Worm (Caenorhabditis elegans) whole organism, L3 larva: ENCODE measurements around the gene irld-2.

ENCODE experiments used
- R02D3.7 ChIP-seq: fragments of 150-350 bp; optimal IDR thresholded peaks from 2 replicates; lab custom pipeline; 2014; ENCODE audit warnings: missing biosample characterization, missing genetic modification characterization
- aly-2 ChIP-seq: fragments of 150-350 bp; optimal IDR thresholded peaks from 2 replicates; lab custom pipeline; 2014; ENCODE audit warnings: missing biosample characterization, missing genetic modification characterization
- ama-1 ChIP-seq: fragments of 150-350 bp; optimal IDR thresholded peaks from 2 replicates; lab custom pipeline; 2018
- ceh-16 ChIP-seq: sonication (generic microtip); optimal IDR thresholded peaks from 2 replicates; lab custom pipeline; 2017; ENCODE audit warnings: missing biosample characterization, missing genetic modification characterization
- ceh-82 ChIP-seq: fragments of 150-350 bp; optimal IDR thresholded peaks from 2 replicates; lab custom pipeline; 2014; ENCODE audit warnings: missing biosample characterization, missing genetic modification characterization
- daf-12 ChIP-seq: fragments of 150-350 bp; optimal IDR thresholded peaks from 2 replicates; lab custom pipeline; 2014; ENCODE audit warnings: missing biosample characterization, missing genetic modification reagents, missing genetic modification characterization
- egl-5 ChIP-seq: fragments of 150-350 bp; optimal IDR thresholded peaks from 2 replicates; lab custom pipeline; 2017; ENCODE audit warnings: missing biosample characterization, missing genetic modification reagents, missing genetic modification characterization, inconsistent platforms
- elt-2 ChIP-seq: sonication (generic microtip); optimal IDR thresholded peaks from 2 replicates; lab custom pipeline; 2016; ENCODE audit warnings: missing genetic modification reagents, mild to moderate bottlenecking, missing genetic modification characterization, missing compliant biosample characterization
- elt-3 ChIP-seq, 3 experiments: fragments of 150-350 bp in 1 of 3; sonication (generic microtip) in 2 of 3; optimal IDR thresholded peaks; 2 replicates in 2 of 3; 4 replicates in 1 of 3; lab custom pipeline; 2014 to 2017; ENCODE audit warnings: missing biosample characterization in 3 of 3, missing genetic modification characterization in 3 of 3
- eor-1 ChIP-seq, 2 experiments: fragments of 150-350 bp; optimal IDR thresholded peaks; 2 replicates each; lab custom pipeline; 2014 to 2018; ENCODE audit warnings: missing biosample characterization in 2 of 2, missing genetic modification characterization in 2 of 2
- fkh-10 ChIP-seq: sonication (generic microtip); optimal IDR thresholded peaks from 2 replicates; lab custom pipeline; 2017; ENCODE audit warnings: missing biosample characterization, missing genetic modification reagents, missing genetic modification characterization
- fos-1 ChIP-seq: fragments of 150-350 bp; optimal IDR thresholded peaks from 2 replicates; lab custom pipeline; 2014; ENCODE audit warnings: missing biosample characterization, missing genetic modification characterization
- jun-1 ChIP-seq: fragments of 150-350 bp; optimal IDR thresholded peaks from 2 replicates; lab custom pipeline; 2014; ENCODE audit warnings: missing biosample characterization, missing genetic modification reagents, missing genetic modification characterization
- lin-15B ChIP-seq: fragments of 150-350 bp; optimal IDR thresholded peaks from 2 replicates; lab custom pipeline; 2014; ENCODE audit warnings: missing biosample characterization, missing genetic modification characterization
- lin-39 ChIP-seq: fragments of 150-350 bp; optimal IDR thresholded peaks from 2 replicates; lab custom pipeline; 2018; ENCODE audit warnings: missing biosample characterization, missing genetic modification reagents, missing genetic modification characterization
- lsy-12 ChIP-seq: sonication (generic microtip); optimal IDR thresholded peaks from 2 replicates; lab custom pipeline; 2016; ENCODE audit warnings: mild to moderate bottlenecking, missing genetic modification characterization, missing compliant biosample characterization
- mdl-1 ChIP-seq: fragments of 150-350 bp; optimal IDR thresholded peaks from 2 replicates; lab custom pipeline; 2014; ENCODE audit warnings: missing biosample characterization, missing genetic modification characterization
- nfya-1 ChIP-seq: sonication (generic microtip); optimal IDR thresholded peaks from 2 replicates; lab custom pipeline; 2017; ENCODE audit warnings: missing genetic modification characterization, mild to moderate bottlenecking, missing compliant biosample characterization, antibody characterized with exemption, moderate library complexity; ENCODE audit not compliant: insufficient read depth
- nhr-12 ChIP-seq: fragments of 150-350 bp; optimal IDR thresholded peaks from 2 replicates; lab custom pipeline; 2014; ENCODE audit warnings: missing biosample characterization, missing genetic modification characterization
- nhr-23 ChIP-seq: fragments of 150-350 bp; optimal IDR thresholded peaks from 2 replicates; lab custom pipeline; 2014; ENCODE audit warnings: missing biosample characterization, missing genetic modification reagents, missing genetic modification characterization
- nhr-237 ChIP-seq: fragments of 150-350 bp; optimal IDR thresholded peaks from 2 replicates; lab custom pipeline; 2014; ENCODE audit warnings: missing biosample characterization, missing genetic modification characterization
- nhr-25 ChIP-seq: sonication (generic microtip); optimal IDR thresholded peaks from 2 replicates; lab custom pipeline; 2017; ENCODE audit warnings: missing biosample characterization, missing genetic modification characterization
- nhr-28 ChIP-seq: fragments of 150-350 bp; optimal IDR thresholded peaks from 2 replicates; lab custom pipeline; 2014; ENCODE audit warnings: missing biosample characterization, missing genetic modification characterization
- nhr-43 ChIP-seq: sonication (generic microtip); optimal IDR thresholded peaks from 2 replicates; lab custom pipeline; 2016; ENCODE audit warnings: mild to moderate bottlenecking, missing genetic modification characterization, missing compliant biosample characterization; ENCODE audit not compliant: poor library complexity, severe bottlenecking
- nhr-67 ChIP-seq: fragments of 150-350 bp; optimal IDR thresholded peaks from 2 replicates; lab custom pipeline; 2014; ENCODE audit warnings: missing biosample characterization, missing genetic modification characterization
- nhr-76 ChIP-seq: fragments of 150-350 bp; sonication (generic microtip); optimal IDR thresholded peaks from 5 replicates; lab custom pipeline; 2014; ENCODE audit warnings: missing biosample characterization, missing genetic modification characterization
- nhr-77 ChIP-seq: fragments of 150-350 bp; optimal IDR thresholded peaks from 2 replicates; lab custom pipeline; 2014; ENCODE audit warnings: missing biosample characterization, missing genetic modification characterization
- pha-4 ChIP-seq: fragments of 150-350 bp; optimal IDR thresholded peaks from 2 replicates; lab custom pipeline; 2014; ENCODE audit warnings: missing biosample characterization, missing genetic modification reagents, missing genetic modification characterization
- pqm-1 ChIP-seq: fragments of 150-350 bp; optimal IDR thresholded peaks from 2 replicates; lab custom pipeline; 2017; ENCODE audit warnings: missing biosample characterization, missing genetic modification characterization, inconsistent platforms
- sea-2 ChIP-seq: fragments of 150-350 bp; sonication (generic microtip); optimal IDR thresholded peaks from 4 replicates; lab custom pipeline; 2014; ENCODE audit warnings: missing biosample characterization, missing genetic modification reagents, missing genetic modification characterization
- skn-1 ChIP-seq: fragments of 150-350 bp; optimal IDR thresholded peaks from 2 replicates; lab custom pipeline; 2014; ENCODE audit warnings: missing biosample characterization, missing genetic modification characterization
- snpc-4 ChIP-seq: fragments of 150-350 bp; optimal IDR thresholded peaks from 2 replicates; lab custom pipeline; 2014; ENCODE audit warnings: missing biosample characterization, missing genetic modification characterization
- tbx-2 ChIP-seq: sonication (generic microtip); optimal IDR thresholded peaks from 2 replicates; lab custom pipeline; 2016; ENCODE audit warnings: mild to moderate bottlenecking, missing genetic modification characterization, missing compliant biosample characterization
- unc-39 ChIP-seq: sonication (generic microtip); optimal IDR thresholded peaks from 4 replicates; lab custom pipeline; 2017; ENCODE audit warnings: missing biosample characterization, missing genetic modification characterization
- unc-62 ChIP-seq: fragments of 150-350 bp; sonication (generic microtip); optimal IDR thresholded peaks from 4 replicates; lab custom pipeline; 2014; ENCODE audit warnings: missing biosample characterization, missing genetic modification reagents, missing genetic modification characterization
- ztf-4 ChIP-seq: fragments of 150-350 bp; optimal IDR thresholded peaks from 2 replicates; lab custom pipeline; 2014; ENCODE audit warnings: missing biosample characterization, missing genetic modification characterization

Gene irld-2

DNA sequence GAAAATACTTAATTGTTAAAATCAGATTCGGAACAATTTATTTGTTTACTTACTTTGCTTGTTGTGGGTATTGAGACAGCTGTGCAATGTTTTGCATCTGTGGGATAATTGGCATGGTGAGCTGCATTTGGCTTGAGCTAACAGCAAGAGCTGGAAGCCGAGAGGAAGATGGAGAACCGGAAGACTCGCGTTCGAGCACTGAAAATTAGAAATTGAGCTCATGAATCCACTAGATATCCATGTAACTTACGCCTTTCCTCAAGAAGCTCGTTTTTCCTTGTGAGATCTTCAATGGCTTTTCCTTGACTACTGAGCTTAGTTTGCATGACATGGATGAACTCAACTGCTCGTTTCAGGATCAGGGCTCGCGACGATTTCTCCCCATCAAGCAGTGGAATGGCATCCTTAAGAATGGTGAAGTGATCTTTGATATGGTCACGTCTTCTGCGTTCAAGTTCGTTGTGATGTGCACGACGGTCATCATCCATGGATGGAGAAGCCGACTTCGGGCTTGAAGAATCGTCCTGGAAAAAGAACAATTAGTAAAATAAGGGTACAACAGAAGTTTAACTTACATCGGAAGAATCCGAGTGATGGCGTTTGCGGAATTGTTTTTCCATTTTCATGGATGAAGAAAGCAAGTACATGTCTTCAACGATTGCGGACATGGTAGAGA is 44.6 kb downstream of the irld-2 start:
- TF ChIP-seq elt-3 (tag; optimal IDR thresholded peaks at IDR 0.05; lab: Kevin White, UChicago) = no peak
- TF ChIP-seq nhr-77 (tag; lab: Kevin White, UChicago) = no peak
- no peak for TF ChIP-seq nhr-25
- TF ChIP-seq fos-1 = no peak
- peak; percentile 19 for TF ChIP-seq lin-39 (tag; lab: Kevin White, UChicago)
- peak; percentile 78 for TF ChIP-seq ama-1 (lab: Kevin White, UChicago)
- TF ChIP-seq nhr-43 = peak; percentile 71

- TF ChIP-seq ztf-4 = peak; percentile 82
- TF ChIP-seq ceh-82 (tag; lab: Kevin White, UChicago) = peak; percentile 27
- TF ChIP-seq daf-12 (tag; lab: Kevin White, UChicago) = no peak
- peak; percentile 63 for TF ChIP-seq lsy-12
- TF ChIP-seq nhr-67 (tag; lab: Kevin White, UChicago) = peak; percentile 46
- peak; percentile 83 for TF ChIP-seq tbx-2 (tag; lab: Kevin White, UChicago)
- TF ChIP-seq R02D3.7 = peak; percentile 24
- TF ChIP-seq eor-1 (tag; optimal IDR thresholded peaks at IDR 0.05; lab: Kevin White, UChicago) = peak in 1 of 2 experiments; percentile 36
- TF ChIP-seq pqm-1 (tag; lab: Kevin White, UChicago) = peak; percentile 79
- TF ChIP-seq egl-5 (tag; lab: Kevin White, UChicago) = no peak
- peak; percentile 31 for TF ChIP-seq nhr-23
- peak; percentile 34 for TF ChIP-seq pha-4
- TF ChIP-seq unc-39 (tag; lab: Kevin White, UChicago) = no peak
- TF ChIP-seq nhr-28 = peak; percentile 54
- TF ChIP-seq elt-2 (tag; lab: Kevin White, UChicago) = peak; percentile 32
- peak; percentile 92 for TF ChIP-seq nhr-43
- TF ChIP-seq nfya-1 (tag; lab: Kevin White, UChicago) = peak; percentile 10
- peak; percentile 98 for TF ChIP-seq ama-1 (lab: Kevin White, UChicago)
- no peak for TF ChIP-seq fos-1
- TF ChIP-seq elt-3 (tag; optimal IDR thresholded peaks at IDR 0.05; lab: Kevin White, UChicago) = peak in 1 of 3 experiments; percentile 67
Observed at ce11 chrX:13349230-13350122, 45.4 kb downstream of the irld-2 start.

DNA sequence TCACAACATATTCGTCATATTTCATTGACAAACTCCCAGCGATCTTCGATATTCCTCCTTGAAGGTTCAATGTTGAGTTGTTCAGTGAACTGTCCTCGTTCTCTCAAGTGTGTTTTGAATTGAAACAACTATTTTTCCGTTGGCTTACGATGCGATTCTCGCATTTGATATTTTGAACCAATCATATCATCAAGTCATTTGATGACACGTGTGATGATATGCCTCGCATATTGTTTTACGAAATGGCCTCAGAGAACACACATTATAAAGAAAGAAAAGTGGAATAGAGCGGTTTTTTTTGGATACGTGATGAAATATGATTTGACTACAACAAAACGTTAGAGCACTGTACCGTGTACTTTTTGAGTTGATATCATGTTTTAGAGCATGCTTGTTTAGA is 46.5 kb downstream of the irld-2 start:
- TF ChIP-seq nhr-25 (peak; percentile 30), nhr-76 (no peak), sea-2 (GFP tag; lab: Kevin White, UChicago) (no peak), ztf-4 (peak; percentile 45), elt-3 (tag; optimal IDR thresholded peaks at IDR 0.05; lab: Kevin White, UChicago) (peak in 1 of 3 experiments; percentile 9), elt-2 (tag; lab: Kevin White, UChicago) (peak; percentile 64), egl-5 (tag; lab: Kevin White, UChicago) (no peak), fkh-10 (no peak), nhr-23 (peak; percentile 85), aly-2 (tag; lab: Kevin White, UChicago) (no peak), lin-15B (no peak), nhr-237 (tag; lab: Kevin White, UChicago) (no peak), ceh-82 (tag; lab: Kevin White, UChicago) (no peak), ceh-16 (tag; lab: Kevin White, UChicago) (no peak), eor-1 (tag; optimal IDR thresholded peaks at IDR 0.05; lab: Kevin White, UChicago) (no peak), nhr-43 (peak; percentile 96), unc-62 (no peak), jun-1 (peak; percentile 19), pqm-1 (tag; lab: Kevin White, UChicago) (peak; percentile 63), nfya-1 (tag; lab: Kevin White, UChicago) (peak; percentile 58), fos-1 (no peak), nhr-12 (tag; lab: Kevin White, UChicago) (no peak), mdl-1 (no peak), skn-1 (tag; lab: Kevin White, UChicago) (peak; percentile 49), tbx-2 (tag; lab: Kevin White, UChicago) (no peak), nhr-77 (tag; lab: Kevin White, UChicago) (no peak), pha-4 (peak; percentile 17), snpc-4 (tag; lab: Kevin White, UChicago) (no peak), lsy-12 (peak; percentile 23)
